Worm (Caenorhabditis elegans): Measurements from ENCODE around the gene T12A2.21.
A peak's percentile ranks its signal among the peaks of the same experiment; 100 is the strongest.

T12A2.21 gene

ce11 chrIII:6236649-6237048 lies at the start of gene T12A2.21:
TSS of gene T12A2.21 (minus strand) at chrIII:6236749.
- TF ChIP-seq nhr-237 (tag; optimal IDR thresholded peaks at IDR 0.05): no peak
- no peak for TF ChIP-seq sptf-1 (tag; optimal IDR thresholded peaks at IDR 0.05)
- TF ChIP-seq ceh-83 (GFP tag; optimal IDR thresholded peaks at IDR 0.05): no peak
- TF ChIP-seq tbx-8 (GFP tag; optimal IDR thresholded peaks at IDR 0.05): no peak

ce11 chrIII:6285890-6286289 lies 49.3 kb upstream of the T12A2.21 start, which contains the start of gene gadr-3:
TSS of gene gadr-3 (minus strand) at chrIII:6285990.
- TF ChIP-seq lin-32 (GFP tag; optimal IDR thresholded peaks at IDR 0.05): no peak
- TF ChIP-seq unc-120 (tag; optimal IDR thresholded peaks at IDR 0.05; ENCODE audit: poor library complexity, severe bottlenecking): no peak
- no peak for TF ChIP-seq unc-39 (tag; optimal IDR thresholded peaks at IDR 0.05)
- TF ChIP-seq elt-1 (tag; optimal IDR thresholded peaks at IDR 0.05; ENCODE audit: borderline replicate concordance, insufficient read depth): no peak
- no peak for TF ChIP-seq sptf-1 (tag; optimal IDR thresholded peaks at IDR 0.05)
- no peak for TF ChIP-seq cnd-1 (tag; optimal IDR thresholded peaks at IDR 0.05)
- TF ChIP-seq nhr-2 (tag; optimal IDR thresholded peaks at IDR 0.05): no peak
- TF ChIP-seq pha-4 (tag; optimal IDR thresholded peaks at IDR 0.05): no peak
- no peak for TF ChIP-seq nhr-76 (tag; optimal IDR thresholded peaks at IDR 0.05)
- no peak for TF ChIP-seq drap-1 (GFP tag; optimal IDR thresholded peaks at IDR 0.05)
- no peak for TF ChIP-seq mls-2 (tag; optimal IDR thresholded peaks at IDR 0.05)
- TF ChIP-seq M03D4.4 (tag; optimal IDR thresholded peaks at IDR 0.05): no peak
- TF ChIP-seq unc-62 (GFP tag; optimal IDR thresholded peaks at IDR 0.05): no peak
- no peak for TF ChIP-seq nhr-237 (tag; optimal IDR thresholded peaks at IDR 0.05)
- TF ChIP-seq elt-3 (tag; optimal IDR thresholded peaks at IDR 0.05): no peak
- TF ChIP-seq ham-2 (GFP tag; optimal IDR thresholded peaks at IDR 0.05): no peak
- no peak for TF ChIP-seq tbx-8 (GFP tag; optimal IDR thresholded peaks at IDR 0.05)
- no peak for TF ChIP-seq ceh-39 (tag; optimal IDR thresholded peaks at IDR 0.05)
- no peak for TF ChIP-seq hlh-1 (tag; optimal IDR thresholded peaks at IDR 0.05)
- TF ChIP-seq flh-1 (GFP tag; optimal IDR thresholded peaks at IDR 0.05): no peak

ce11 chrIII:6283024-6283423 lies 46.5 kb upstream of the T12A2.21 start:
- TF ChIP-seq flh-1 (GFP tag; optimal IDR thresholded peaks at IDR 0.05): no peak
- no peak for TF ChIP-seq lin-13 (tag; optimal IDR thresholded peaks at IDR 0.05)
- TF ChIP-seq nhr-2 (tag; optimal IDR thresholded peaks at IDR 0.05): no peak
- TF ChIP-seq snpc-4 (tag; optimal IDR thresholded peaks at IDR 0.05): no peak
- no peak for TF ChIP-seq hlh-1 (tag; optimal IDR thresholded peaks at IDR 0.05)
- no peak for TF ChIP-seq sem-2 (GFP tag; optimal IDR thresholded peaks at IDR 0.05)
- no peak for TF ChIP-seq zip-8 (tag; optimal IDR thresholded peaks at IDR 0.05)
- TF ChIP-seq elt-3 (tag; optimal IDR thresholded peaks at IDR 0.05): no peak

ce11 chrIII:6280070-6280596 lies 43.6 kb upstream of the T12A2.21 start, which contains the start of gene hmg-1.2:
TSS of gene hmg-1.2 (plus strand) at chrIII:6280380.
- TF ChIP-seq unc-39 (tag; optimal IDR thresholded peaks at IDR 0.05) (peak; percentile 32), M03D4.4 (tag; optimal IDR thresholded peaks at IDR 0.05) (no peak), unc-62 (GFP tag; optimal IDR thresholded peaks at IDR 0.05) (peak; percentile 92), mls-2 (tag; optimal IDR thresholded peaks at IDR 0.05) (peak; percentile 65), lin-13 (tag; optimal IDR thresholded peaks at IDR 0.05) (peak; percentile 67), sem-2 (GFP tag; optimal IDR thresholded peaks at IDR 0.05) (no peak), nhr-237 (tag; optimal IDR thresholded peaks at IDR 0.05) (peak; percentile 56), drap-1 (GFP tag; optimal IDR thresholded peaks at IDR 0.05) (peak; percentile 59), pha-4 (tag; optimal IDR thresholded peaks at IDR 0.05) (peak; percentile 0), snpc-4 (tag; optimal IDR thresholded peaks at IDR 0.05) (no peak), flh-1 (GFP tag; optimal IDR thresholded peaks at IDR 0.05) (no peak), ceh-83 (GFP tag; optimal IDR thresholded peaks at IDR 0.05) (no peak), ham-2 (GFP tag; optimal IDR thresholded peaks at IDR 0.05) (peak; percentile 11), zip-8 (tag; optimal IDR thresholded peaks at IDR 0.05) (no peak), unc-120 (tag; optimal IDR thresholded peaks at IDR 0.05; ENCODE audit: poor library complexity, severe bottlenecking) (peak; percentile 82), cnd-1 (tag; optimal IDR thresholded peaks at IDR 0.05) (peak; percentile 73), ztf-11 (tag; optimal IDR thresholded peaks at IDR 0.05) (no peak), nhr-28 (tag; optimal IDR thresholded peaks at IDR 0.05) (no peak), sptf-1 (tag; optimal IDR thresholded peaks at IDR 0.05) (peak; percentile 62), nhr-76 (tag; optimal IDR thresholded peaks at IDR 0.05) (no peak), ces-1 (GFP tag; optimal IDR thresholded peaks at IDR 0.05) (peak; percentile 74), lin-32 (GFP tag; optimal IDR thresholded peaks at IDR 0.05) (no peak), tbx-8 (GFP tag; optimal IDR thresholded peaks at IDR 0.05) (no peak), elt-1 (tag; optimal IDR thresholded peaks at IDR 0.05; ENCODE audit: borderline replicate concordance, insufficient read depth) (no peak), blmp-1 (tag; optimal IDR thresholded peaks at IDR 0.05) (peak; percentile 13), mab-5 (tag; optimal IDR thresholded peaks at IDR 0.05) (no peak), lsy-2 (tag; optimal IDR thresholded peaks at IDR 0.05) (peak; percentile 68), bed-3 (GFP tag; optimal IDR thresholded peaks at IDR 0.05) (no peak), ceh-39 (tag; optimal IDR thresholded peaks at IDR 0.05) (peak; percentile 4), nhr-12 (tag; optimal IDR thresholded peaks at IDR 0.05) (no peak), mep-1 (tag; optimal IDR thresholded peaks at IDR 0.05) (no peak)
